Worm (Caenorhabditis elegans): ENCODE measurements around the gene lgc-54.

DNA sequence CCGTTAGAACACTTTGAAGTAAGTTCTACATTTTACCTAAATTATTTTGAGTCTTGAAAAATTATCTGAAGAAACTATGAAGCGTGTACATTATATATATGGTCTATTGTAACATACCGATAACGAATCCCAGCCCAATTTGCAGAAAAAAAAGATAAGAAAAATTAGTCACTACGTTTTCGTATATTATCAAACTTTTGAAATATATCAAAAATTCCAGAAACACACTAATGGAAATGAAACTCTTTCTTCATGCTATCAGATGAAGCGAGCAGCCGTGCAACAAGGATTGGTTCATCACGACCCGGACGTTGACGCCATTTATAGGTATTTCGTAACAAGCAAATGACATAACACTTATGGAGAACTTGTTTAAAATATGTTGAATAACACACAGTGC is 34.5 kb downstream of the lgc-54 start:
- no peak for TF ChIP-seq lsy-2 (tag; optimal IDR thresholded peaks at IDR 0.05)
- TF ChIP-seq skn-1 (tag; optimal IDR thresholded peaks at IDR 0.05), result no peak
- no peak for TF ChIP-seq lin-11 (tag; optimal IDR thresholded peaks at IDR 0.05)
- no peak for TF ChIP-seq mab-5 (tag; optimal IDR thresholded peaks at IDR 0.05)
- TF ChIP-seq ztf-11 (tag; optimal IDR thresholded peaks at IDR 0.05), result no peak
- TF ChIP-seq ama-1 (optimal IDR thresholded peaks at IDR 0.05), result no peak
- TF ChIP-seq aly-2 (tag; optimal IDR thresholded peaks at IDR 0.05), result no peak
- no peak for TF ChIP-seq elt-1 (tag; optimal IDR thresholded peaks at IDR 0.05)
- no peak for TF ChIP-seq crh-2 (tag; optimal IDR thresholded peaks at IDR 0.05)
